Worm (Caenorhabditis elegans) whole organism, L1 larva: ENCODE results near the gene DH11.2.

Experiments
- grh-1 ChIP-seq: fragments of 200-800 bp; sonication (Bioruptor generic); IDR thresholded peaks from 2 replicates; pipeline ENCODE4 v1.3.6; 2022; ENCODE audit warnings: missing genetic modification reagents, missing genetic modification characterization, missing compliant biosample characterization
- lsy-2 ChIP-seq, 2 experiments: fragments of 150-350 bp; optimal IDR thresholded peaks; 2 replicates each; lab custom pipeline; 2014; ENCODE audit warnings: missing biosample characterization in 2 of 2, missing genetic modification characterization in 2 of 2
- nhr-77 ChIP-seq: fragments of 150-350 bp; optimal IDR thresholded peaks from 2 replicates; lab custom pipeline; 2014; ENCODE audit warnings: missing biosample characterization, missing genetic modification characterization
- ztf-4 ChIP-seq: fragments of 150-350 bp; optimal IDR thresholded peaks from 2 replicates; lab custom pipeline; 2014; ENCODE audit warnings: missing biosample characterization, missing genetic modification characterization

- TF ChIP-seq ztf-4 (tag; lab: Kevin White, UChicago), result no peak
- TF ChIP-seq lsy-2 (tag; optimal IDR thresholded peaks at IDR 0.05; lab: Kevin White, UChicago), result no peak
- no peak for TF ChIP-seq grh-1
- TF ChIP-seq nhr-77 (tag; lab: Kevin White, UChicago), result no peak
These were observed 4.8 kb downstream of the DH11.2 start, which contains the start of gene zyg-11 for ce11 chrII:8017380-8017779.
